Worm (Caenorhabditis elegans) whole organism, young adult: ENCODE data around the gene act-5.

Experiments used
- F49E8.2 ChIP-seq: sonication (generic microtip); optimal IDR thresholded peaks from 3 replicates; lab custom pipeline; 2017; ENCODE audit warnings: missing genetic modification characterization, mild to moderate bottlenecking, missing compliant biosample characterization, antibody characterized with exemption, moderate library complexity; ENCODE audit not compliant: insufficient read depth
- F57C9.4 ChIP-seq: sonication (generic microtip); optimal IDR thresholded peaks from 2 replicates; lab custom pipeline; 2017; ENCODE audit warnings: mild to moderate bottlenecking, missing genetic modification characterization, missing compliant biosample characterization
- T26A5.8 ChIP-seq: sonication (generic microtip); optimal IDR thresholded peaks from 2 replicates; lab custom pipeline; 2016; ENCODE audit warnings: missing genetic modification characterization, missing compliant biosample characterization
- cebp-1 ChIP-seq, 2 experiments: fragments of 200-800 bp in 1 of 2; sonication (Bioruptor generic) in 1 of 2; sonication (generic microtip) in 1 of 2; IDR thresholded peaks in 1 of 2; optimal IDR thresholded peaks in 1 of 2; 2 replicates each; pipeline versions ENCODE4 v1.3.6 to Lab custom; 2017 to 2022; ENCODE audit warnings: missing compliant biosample characterization in 2 of 2, missing genetic modification characterization in 2 of 2, mild to moderate bottlenecking in 1 of 2, missing genetic modification reagents in 1 of 2, moderate library complexity in 1 of 2
- ceh-79 ChIP-seq: sonication (generic microtip); optimal IDR thresholded peaks from 2 replicates; lab custom pipeline; 2017; ENCODE audit warnings: mild to moderate bottlenecking, missing genetic modification characterization, missing compliant biosample characterization
- ceh-91 ChIP-seq: fragments of 200-800 bp; sonication (Bioruptor generic); IDR thresholded peaks from 2 replicates; pipeline ENCODE4 v1.3.6; 2022; ENCODE audit warnings: missing genetic modification reagents, missing genetic modification characterization, missing compliant biosample characterization
- dpl-1 ChIP-seq: fragments of 150-350 bp; optimal IDR thresholded peaks from 2 replicates; lab custom pipeline; 2014; ENCODE audit warnings: missing biosample characterization, missing genetic modification reagents, missing genetic modification characterization
- gei-17 ChIP-seq: fragments of 200-800 bp; sonication (Bioruptor generic); optimal IDR thresholded peaks from 2 replicates; lab custom pipeline; 2018; ENCODE audit warnings: mild to moderate bottlenecking, missing genetic modification characterization, missing compliant biosample characterization
- lir-1 ChIP-seq: fragments of 200-800 bp; sonication (Bioruptor generic); conservative IDR thresholded peaks from 2 replicates; pipeline ENCODE4 v1.3.6; 2022; ENCODE audit warnings: missing genetic modification reagents, missing genetic modification characterization, missing compliant biosample characterization
- rpc-1 ChIP-seq, 2 experiments: fragments of 150-350 bp in 1 of 2; sonication (generic microtip) in 1 of 2; optimal IDR thresholded peaks; 2 replicates each; lab custom pipeline; 2014 to 2018; ENCODE audit warnings: missing biosample characterization in 1 of 2, missing genetic modification characterization in 1 of 2, missing genetic modification reagents in 1 of 2, missing genotype in 1 of 2

ce11 chrIII:13641588-13641987 is 35.7 kb upstream of the act-5 start, which contains the start of gene acbp-5:
- no peak for TF ChIP-seq dpl-1 (GFP tag; lab: Kevin White, UChicago)
- TF ChIP-seq lir-1 (GFP tag; lab: Robert Waterston, UW), result no peak
- TF ChIP-seq gei-17 (GFP tag; lab: Kevin White, UChicago), result no peak
- TF ChIP-seq F49E8.2 (tag; lab: Kevin White, UChicago), result no peak
- TF ChIP-seq T26A5.8, result no peak
- TF ChIP-seq cebp-1 (GFP tag; IDR thresholded peaks at IDR 0.05; lab: Robert Waterston, UW), result no peak
- no peak for TF ChIP-seq cebp-1 (tag; optimal IDR thresholded peaks at IDR 0.05; lab: Kevin White, UChicago)
- no peak for TF ChIP-seq F57C9.4 (tag; lab: Kevin White, UChicago)
- no peak for TF ChIP-seq ceh-91 (GFP tag; lab: Robert Waterston, UW)
- no peak for TF ChIP-seq rpc-1 (optimal IDR thresholded peaks at IDR 0.05; lab: Kevin White, UChicago)
- TF ChIP-seq rpc-1 (tag; optimal IDR thresholded peaks at IDR 0.05; lab: Kevin White, UChicago), result no peak
- TF ChIP-seq ceh-79 (tag; lab: Kevin White, UChicago), result no peak
